Worm (Caenorhabditis elegans) whole organism, young adult: Measurements from ENCODE around the gene Y17G7B.12.
A peak's percentile ranks its signal among the peaks of the same experiment; 100 is the strongest.

Experiments
- B0019.2 ChIP-seq: fragments of 200-800 bp; sonication (Bioruptor generic); conservative IDR thresholded peaks from 2 replicates; pipeline ENCODE4 v1.3.6; 2022; ENCODE audit warnings: missing genetic modification reagents, missing genetic modification characterization, missing compliant biosample characterization
- B0261.1 ChIP-seq: sonication (generic microtip); optimal IDR thresholded peaks from 2 replicates; lab custom pipeline; 2016; ENCODE audit warnings: mild to moderate bottlenecking, missing genetic modification characterization, moderate library complexity, missing compliant biosample characterization
- F37B4.10 ChIP-seq: fragments of 200-800 bp; sonication (Bioruptor generic); IDR thresholded peaks from 2 replicates; pipeline ENCODE4 v1.3.6; 2022; ENCODE audit warnings: missing genetic modification characterization, missing compliant biosample characterization
- F49E8.2 ChIP-seq: sonication (generic microtip); optimal IDR thresholded peaks from 3 replicates; lab custom pipeline; 2017; ENCODE audit warnings: missing genetic modification characterization, mild to moderate bottlenecking, missing compliant biosample characterization, antibody characterized with exemption, moderate library complexity; ENCODE audit not compliant: insufficient read depth
- F52B5.7 ChIP-seq: sonication (generic microtip); optimal IDR thresholded peaks from 2 replicates; lab custom pipeline; 2016; ENCODE audit warnings: mild to moderate bottlenecking, missing genetic modification characterization, missing compliant biosample characterization
- F57A8.1 ChIP-seq: fragments of 200-800 bp; sonication (Bioruptor generic); optimal IDR thresholded peaks from 2 replicates; lab custom pipeline; 2018; ENCODE audit warnings: mild to moderate bottlenecking, missing genetic modification characterization, moderate library complexity, missing compliant biosample characterization
- K12H6.12 ChIP-seq: fragments of 200-800 bp; sonication (Bioruptor generic); optimal IDR thresholded peaks from 2 replicates; lab custom pipeline; 2018; ENCODE audit warnings: mild to moderate bottlenecking, missing genetic modification characterization, missing compliant biosample characterization
- T07F8.4 ChIP-seq: sonication (generic microtip); optimal IDR thresholded peaks from 2 replicates; lab custom pipeline; 2016; ENCODE audit warnings: mild to moderate bottlenecking, missing genetic modification characterization, moderate library complexity, missing compliant biosample characterization
- T26A5.8 ChIP-seq: sonication (generic microtip); optimal IDR thresholded peaks from 2 replicates; lab custom pipeline; 2016; ENCODE audit warnings: missing genetic modification characterization, missing compliant biosample characterization
- Y53F4B.3 ChIP-seq: fragments of 200-800 bp; sonication (Bioruptor generic); IDR thresholded peaks from 2 replicates; pipeline ENCODE4 v1.3.6; 2022; ENCODE audit warnings: missing genetic modification reagents, missing genetic modification characterization, missing compliant biosample characterization
- Y53G8AR.9 ChIP-seq: fragments of 200-800 bp; sonication (Bioruptor generic); conservative IDR thresholded peaks from 2 replicates; pipeline ENCODE4 v1.3.6; 2022; ENCODE audit warnings: missing genetic modification reagents, missing genetic modification characterization, missing compliant biosample characterization
- Y56A3A.18 ChIP-seq: fragments of 200-800 bp; sonication (Bioruptor generic); IDR thresholded peaks from 2 replicates; pipeline ENCODE4 v1.3.6; 2022; ENCODE audit warnings: missing genetic modification reagents, missing genetic modification characterization, missing compliant biosample characterization
- ZK185.1 ChIP-seq: sonication (generic microtip); optimal IDR thresholded peaks from 2 replicates; lab custom pipeline; 2016; ENCODE audit warnings: mild to moderate bottlenecking, missing genetic modification characterization, missing compliant biosample characterization; ENCODE audit not compliant: poor library complexity, severe bottlenecking
- ama-1 ChIP-seq, 3 experiments: fragments of 150-350 bp in 1 of 3; sonication (generic microtip) in 2 of 3; optimal IDR thresholded peaks; 2 replicates each; lab custom pipeline; 2014 to 2018; ENCODE audit warnings: missing biosample characterization in 2 of 3, missing genetic modification characterization in 2 of 3, missing genetic modification reagents in 2 of 3
- aptf-3 ChIP-seq: fragments of 200-800 bp; sonication (Bioruptor generic); IDR thresholded peaks from 2 replicates; pipeline ENCODE4 v1.3.6; 2022; ENCODE audit warnings: missing genetic modification characterization, missing compliant biosample characterization
- attf-5 ChIP-seq: fragments of 200-800 bp; sonication (Bioruptor generic); optimal IDR thresholded peaks from 2 replicates; lab custom pipeline; 2018; ENCODE audit warnings: mild to moderate bottlenecking, missing genetic modification characterization, missing compliant biosample characterization
- attf-6 ChIP-seq: fragments of 200-800 bp; sonication (Bioruptor generic); IDR thresholded peaks from 2 replicates; pipeline ENCODE4 v1.3.6; 2022; ENCODE audit warnings: missing genetic modification reagents, missing genetic modification characterization, missing compliant biosample characterization
- bed-1 ChIP-seq: fragments of 200-800 bp; sonication (Bioruptor generic); IDR thresholded peaks from 2 replicates; pipeline ENCODE4 v1.3.6; 2022; ENCODE audit warnings: missing genetic modification reagents, missing genetic modification characterization, missing compliant biosample characterization
- cebp-1 ChIP-seq, 2 experiments: fragments of 200-800 bp in 1 of 2; sonication (Bioruptor generic) in 1 of 2; sonication (generic microtip) in 1 of 2; IDR thresholded peaks in 1 of 2; optimal IDR thresholded peaks in 1 of 2; 2 replicates each; pipeline versions ENCODE4 v1.3.6 to Lab custom; 2017 to 2022; ENCODE audit warnings: missing compliant biosample characterization in 2 of 2, missing genetic modification characterization in 2 of 2, mild to moderate bottlenecking in 1 of 2, missing genetic modification reagents in 1 of 2, moderate library complexity in 1 of 2
- ceh-79 ChIP-seq: sonication (generic microtip); optimal IDR thresholded peaks from 2 replicates; lab custom pipeline; 2017; ENCODE audit warnings: mild to moderate bottlenecking, missing genetic modification characterization, missing compliant biosample characterization
- chd-7 ChIP-seq: sonication (generic microtip); optimal IDR thresholded peaks from 2 replicates; lab custom pipeline; 2016; ENCODE audit warnings: mild to moderate bottlenecking, missing genetic modification characterization, moderate library complexity, missing compliant biosample characterization
- die-1 ChIP-seq: sonication (generic microtip); optimal IDR thresholded peaks from 2 replicates; lab custom pipeline; 2016; ENCODE audit warnings: missing genotype, mild to moderate bottlenecking, missing genetic modification characterization, missing compliant biosample characterization
- egl-44 ChIP-seq: fragments of 200-800 bp; sonication (Bioruptor generic); IDR thresholded peaks from 2 replicates; pipeline ENCODE4 v1.3.6; 2022; ENCODE audit warnings: missing genetic modification reagents, missing genetic modification characterization, missing compliant biosample characterization
- gei-17 ChIP-seq: fragments of 200-800 bp; sonication (Bioruptor generic); optimal IDR thresholded peaks from 2 replicates; lab custom pipeline; 2018; ENCODE audit warnings: mild to moderate bottlenecking, missing genetic modification characterization, missing compliant biosample characterization
- hlh-12 ChIP-seq: sonication (generic microtip); optimal IDR thresholded peaks from 2 replicates; lab custom pipeline; 2016; ENCODE audit warnings: missing genetic modification characterization, missing compliant biosample characterization
- hlh-26 ChIP-seq: fragments of 200-800 bp; sonication (Bioruptor generic); conservative IDR thresholded peaks from 2 replicates; pipeline ENCODE4 v1.3.6; 2022; ENCODE audit warnings: missing genetic modification reagents, missing genetic modification characterization, missing compliant biosample characterization
- hsf-1 ChIP-seq: fragments of 200-800 bp; sonication (Bioruptor generic); IDR thresholded peaks from 2 replicates; pipeline ENCODE4 v1.3.6; 2022; ENCODE audit warnings: missing genetic modification reagents, missing genetic modification characterization, missing compliant biosample characterization
- mcd-1 ChIP-seq: fragments of 200-800 bp; sonication (Bioruptor generic); IDR thresholded peaks from 2 replicates; pipeline ENCODE4 v1.3.6; 2022; ENCODE audit warnings: missing genetic modification reagents, missing genetic modification characterization, missing compliant biosample characterization
- mes-4 ChIP-seq: sonication (generic microtip); optimal IDR thresholded peaks from 2 replicates; lab custom pipeline; 2016; ENCODE audit warnings: missing genotype, missing genetic modification characterization, missing compliant biosample characterization
- mxl-1 ChIP-seq: sonication (generic microtip); optimal IDR thresholded peaks from 2 replicates; lab custom pipeline; 2016; ENCODE audit warnings: missing genetic modification characterization, missing compliant biosample characterization
- nfya-1 ChIP-seq: sonication (generic microtip); optimal IDR thresholded peaks from 2 replicates; lab custom pipeline; 2017; ENCODE audit warnings: antibody characterized with exemption, missing compliant biosample characterization, missing genetic modification characterization, borderline replicate concordance; ENCODE audit not compliant: insufficient read depth
- nfyb-1 ChIP-seq: fragments of 200-800 bp; sonication (Bioruptor generic); IDR thresholded peaks from 2 replicates; pipeline ENCODE4 v1.3.6; 2022; ENCODE audit warnings: missing genetic modification reagents, missing genetic modification characterization, missing compliant biosample characterization
- nhr-27 ChIP-seq: fragments of 200-800 bp; sonication (Bioruptor generic); optimal IDR thresholded peaks from 2 replicates; lab custom pipeline; 2018; ENCODE audit warnings: mild to moderate bottlenecking, missing genetic modification characterization, moderate library complexity, missing compliant biosample characterization
- pha-4 ChIP-seq: fragments of 150-350 bp; sonication (generic microtip); optimal IDR thresholded peaks from 2 replicates; lab custom pipeline; 2014; ENCODE audit warnings: missing biosample characterization, missing genetic modification reagents, missing genetic modification characterization
- repo-1 ChIP-seq: sonication (generic microtip); optimal IDR thresholded peaks from 2 replicates; lab custom pipeline; 2017; ENCODE audit warnings: mild to moderate bottlenecking, missing genetic modification characterization, missing compliant biosample characterization
- rpc-1 ChIP-seq, 2 experiments: fragments of 150-350 bp in 1 of 2; sonication (generic microtip) in 1 of 2; optimal IDR thresholded peaks; 2 replicates each; lab custom pipeline; 2014 to 2018; ENCODE audit warnings: missing biosample characterization in 1 of 2, missing genetic modification characterization in 1 of 2, missing genetic modification reagents in 1 of 2, missing genotype in 1 of 2
- snpc-1.1 ChIP-seq: sonication (generic microtip); optimal IDR thresholded peaks from 2 replicates; lab custom pipeline; 2017; ENCODE audit warnings: missing genetic modification characterization, mild to moderate bottlenecking, missing compliant biosample characterization, antibody characterized with exemption, moderate library complexity, missing genotype, missing genetic modification reagents; ENCODE audit not compliant: insufficient read depth
- snpc-1.3 ChIP-seq: sonication (generic microtip); optimal IDR thresholded peaks from 2 replicates; lab custom pipeline; 2017; ENCODE audit warnings: missing genetic modification characterization, mild to moderate bottlenecking, missing compliant biosample characterization, antibody characterized with exemption, moderate library complexity, missing genotype, missing genetic modification reagents; ENCODE audit not compliant: insufficient read depth
- snpc-3.4 ChIP-seq: sonication (generic microtip); optimal IDR thresholded peaks from 2 replicates; lab custom pipeline; 2017; ENCODE audit warnings: missing genetic modification characterization, mild to moderate bottlenecking, missing compliant biosample characterization, antibody characterized with exemption, moderate library complexity, missing genotype, missing genetic modification reagents
- sptf-2 ChIP-seq: fragments of 200-800 bp; sonication (Bioruptor generic); optimal IDR thresholded peaks from 2 replicates; lab custom pipeline; 2018; ENCODE audit warnings: mild to moderate bottlenecking, missing genetic modification characterization, missing compliant biosample characterization
- tbp1 ChIP-seq: fragments of 200-800 bp; sonication (Bioruptor generic); optimal IDR thresholded peaks from 2 replicates; lab custom pipeline; 2018; ENCODE audit warnings: mild to moderate bottlenecking, missing genetic modification characterization, missing compliant biosample characterization
- tbx-9 ChIP-seq: sonication (generic microtip); optimal IDR thresholded peaks from 2 replicates; lab custom pipeline; 2016; ENCODE audit warnings: borderline replicate concordance, missing genetic modification characterization, inconsistent platforms, missing compliant biosample characterization
- tlf-1 ChIP-seq: fragments of 200-800 bp; sonication (Bioruptor generic); optimal IDR thresholded peaks from 2 replicates; lab custom pipeline; 2018; ENCODE audit warnings: mild to moderate bottlenecking, missing genetic modification characterization, missing compliant biosample characterization
- ztf-18 ChIP-seq: sonication (generic microtip); optimal IDR thresholded peaks from 2 replicates; lab custom pipeline; 2016; ENCODE audit warnings: missing genotype, mild to moderate bottlenecking, missing genetic modification characterization, missing compliant biosample characterization
- ztf-22 ChIP-seq: fragments of 200-800 bp; sonication (Bioruptor generic); optimal IDR thresholded peaks from 2 replicates; lab custom pipeline; 2018; ENCODE audit warnings: mild to moderate bottlenecking, missing genetic modification characterization, moderate library complexity, missing compliant biosample characterization
- ztf-3 ChIP-seq: fragments of 200-800 bp; sonication (Bioruptor generic); optimal IDR thresholded peaks from 2 replicates; lab custom pipeline; 2018; ENCODE audit warnings: mild to moderate bottlenecking, missing genetic modification characterization, missing compliant biosample characterization
- ztf-6 ChIP-seq: fragments of 200-800 bp; sonication (Bioruptor generic); IDR thresholded peaks from 2 replicates; pipeline ENCODE4 v1.3.6; 2022; ENCODE audit warnings: missing genetic modification reagents, missing genetic modification characterization, missing compliant biosample characterization

Gene Y17G7B.12

DNA sequence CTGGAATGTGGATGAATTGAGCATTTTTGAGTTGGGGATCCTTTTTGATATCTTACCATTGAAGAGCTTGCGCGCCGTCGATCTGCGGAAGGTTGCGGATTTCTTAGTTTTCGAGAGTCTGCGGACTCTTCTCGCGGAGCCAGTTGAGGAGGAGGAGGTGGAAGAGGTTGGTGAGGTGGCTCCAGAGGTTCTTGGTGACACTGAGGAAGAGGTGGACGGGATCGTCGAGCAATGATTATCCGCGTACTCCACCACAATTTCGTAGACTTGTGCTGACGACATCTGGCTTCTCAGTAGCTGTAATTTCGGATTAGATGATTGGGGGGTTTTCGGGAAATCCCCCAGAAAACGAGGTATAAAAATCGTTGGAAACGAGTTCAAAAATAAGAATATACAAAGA lies 46.3 kb upstream of the Y17G7B.12 start, which contains the start of gene Y17G7B.21 (continued):
- no peak for TF ChIP-seq attf-5 (GFP tag; lab: Kevin White, UChicago)
- no peak for TF ChIP-seq B0019.2 (GFP tag; lab: Robert Waterston, UW)
- no peak for TF ChIP-seq tbp1 (GFP tag; lab: Kevin White, UChicago)
- no peak for TF ChIP-seq F37B4.10 (GFP tag; lab: Robert Waterston, UW)
- TF ChIP-seq nfyb-1 = no peak
- TF ChIP-seq hlh-12 (tag; lab: Kevin White, UChicago) = no peak
- no peak for TF ChIP-seq cebp-1 (GFP tag; IDR thresholded peaks at IDR 0.05; lab: Robert Waterston, UW)
- TF ChIP-seq cebp-1 (tag; optimal IDR thresholded peaks at IDR 0.05; lab: Kevin White, UChicago) = no peak
- TF ChIP-seq chd-7 (tag; lab: Kevin White, UChicago) = peak; percentile 67
- TF ChIP-seq attf-6 (GFP tag; lab: Robert Waterston, UW) = peak; percentile 38; the same call in 1 of the 2 replicates
- no peak for TF ChIP-seq snpc-3.4 (tag; lab: Kevin White, UChicago)
- no peak for TF ChIP-seq ceh-79 (tag; lab: Kevin White, UChicago)
- peak; percentile 66; the same call in 1 of the 2 replicates for TF ChIP-seq Y53G8AR.9 (GFP tag; lab: Robert Waterston, UW)
- TF ChIP-seq egl-44 (GFP tag; lab: Robert Waterston, UW) = no peak
- TF ChIP-seq nhr-27 (tag; lab: Kevin White, UChicago) = no peak
- no peak for TF ChIP-seq nfya-1 (tag; lab: Kevin White, UChicago)
- no peak for TF ChIP-seq sptf-2
- TF ChIP-seq hsf-1 (GFP tag; lab: Robert Waterston, UW) = peak; percentile 43; the same call in 1 of the 2 replicates
- TF ChIP-seq ztf-6 (GFP tag; lab: Robert Waterston, UW) = no peak
- TF ChIP-seq K12H6.12 = no peak
- TF ChIP-seq ztf-18 = no peak
- peak; percentile 41; the same call in 1 of the 2 replicates for TF ChIP-seq mcd-1 (GFP tag; lab: Robert Waterston, UW)
- TF ChIP-seq snpc-1.1 (tag; lab: Kevin White, UChicago) = no peak
- no peak for TF ChIP-seq ztf-22 (GFP tag; lab: Kevin White, UChicago)
- no peak for TF ChIP-seq repo-1 (tag; lab: Kevin White, UChicago)
- no peak for TF ChIP-seq mxl-1
- no peak for TF ChIP-seq ZK185.1 (tag; lab: Kevin White, UChicago)
- TF ChIP-seq rpc-1 (optimal IDR thresholded peaks at IDR 0.05; lab: Kevin White, UChicago) = no peak
- TF ChIP-seq rpc-1 (tag; optimal IDR thresholded peaks at IDR 0.05; lab: Kevin White, UChicago) = no peak
- no peak for TF ChIP-seq tbx-9 (tag; lab: Kevin White, UChicago)
- TF ChIP-seq ztf-3 (GFP tag; lab: Kevin White, UChicago) = no peak
- no peak for TF ChIP-seq die-1 (tag; lab: Kevin White, UChicago)
- TF ChIP-seq gei-17 (GFP tag; lab: Kevin White, UChicago) = no peak
- TF ChIP-seq F49E8.2 (tag; lab: Kevin White, UChicago) = no peak
- no peak for TF ChIP-seq snpc-1.3 (tag; lab: Kevin White, UChicago)
- TF ChIP-seq bed-1 = no peak
- no peak for TF ChIP-seq pha-4 (tag; lab: Kevin White, UChicago)
- TF ChIP-seq Y53F4B.3 (GFP tag; lab: Robert Waterston, UW) = no peak
- peak; percentile 63 for TF ChIP-seq F52B5.7 (tag; lab: Kevin White, UChicago)
- TF ChIP-seq tlf-1 (GFP tag; lab: Kevin White, UChicago) = no peak
- no peak for TF ChIP-seq aptf-3 (GFP tag; lab: Robert Waterston, UW)
- TF ChIP-seq B0261.1 (tag; lab: Kevin White, UChicago) = no peak
- TF ChIP-seq T26A5.8 (tag; lab: Kevin White, UChicago) = no peak
- TF ChIP-seq F57A8.1 (GFP tag; lab: Kevin White, UChicago) = no peak
- no peak for TF ChIP-seq hlh-26 (GFP tag; lab: Robert Waterston, UW)
- TF ChIP-seq mes-4 (tag; lab: Kevin White, UChicago) = no peak
- peak; percentile 25; the same call in 1 of the 2 replicates for TF ChIP-seq Y56A3A.18 (GFP tag; lab: Robert Waterston, UW)
- no peak for TF ChIP-seq T07F8.4 (tag; lab: Kevin White, UChicago)
- TF ChIP-seq ama-1 (optimal IDR thresholded peaks at IDR 0.05; lab: Kevin White, UChicago) = no peak
- TF ChIP-seq ama-1 (GFP tag; optimal IDR thresholded peaks at IDR 0.05; lab: Kevin White, UChicago) = no peak
